Fruit fly (Drosophila melanogaster) whole organism, wandering third instar larva: ENCODE results near the gene GluRIIC.

Source experiments
- CG32264 ChIP-seq: fragments of 200-800 bp; sonication (Bioruptor generic); optimal IDR thresholded peaks from 2 replicates; lab custom pipeline; 2016; ENCODE audit warnings: missing biosample characterization, missing genetic modification characterization
- CG9705 ChIP-seq: fragments of 200-800 bp; sonication (Bioruptor generic); optimal IDR thresholded peaks from 2 replicates; lab custom pipeline; 2018; ENCODE audit warnings: missing biosample characterization, mild to moderate bottlenecking, missing genetic modification characterization
- CrebA ChIP-seq: fragments of 200-800 bp; sonication (Bioruptor generic); optimal IDR thresholded peaks from 2 replicates; lab custom pipeline; 2016; ENCODE audit warnings: missing biosample characterization, mild to moderate bottlenecking, missing genetic modification characterization, borderline replicate concordance
- Dfd ChIP-seq: fragments of >200 bp; optimal IDR thresholded peaks from 2 replicates; lab custom pipeline; 2017; ENCODE audit warnings: missing biosample characterization, missing genetic modification characterization
- Dif ChIP-seq: fragments of 200-275, 200-300 bp; sonication (Bioruptor generic); optimal IDR thresholded peaks from 2 replicates; lab custom pipeline; 2018; ENCODE audit warnings: missing biosample characterization, missing genetic modification characterization; ENCODE audit not compliant: partially characterized antibody
- GATAd ChIP-seq: sonication (Bioruptor generic); optimal IDR thresholded peaks from 2 replicates; lab custom pipeline; 2016; ENCODE audit warnings: missing biosample characterization, missing genetic modification characterization
- HLH106 ChIP-seq: fragments of 200-800 bp; optimal IDR thresholded peaks from 3 replicates; lab custom pipeline; 2019; ENCODE audit warnings: missing biosample characterization, mild to moderate bottlenecking, missing genetic modification characterization, moderate library complexity
- Hnf4 ChIP-seq: fragments of 200-800 bp; sonication (Bioruptor generic); optimal IDR thresholded peaks from 2 replicates; lab custom pipeline; 2016; ENCODE audit warnings: missing biosample characterization, mild to moderate bottlenecking, missing genetic modification characterization
- Hr78 ChIP-seq: fragments of >200 bp; optimal IDR thresholded peaks from 2 replicates; lab custom pipeline; 2017; ENCODE audit warnings: missing biosample characterization, missing genetic modification characterization
- Hr83 ChIP-seq: fragments of 200-300 bp; sonication (Bioruptor generic); optimal IDR thresholded peaks from 2 replicates; lab custom pipeline; 2016; ENCODE audit warnings: missing biosample characterization, mild to moderate bottlenecking, missing genetic modification characterization, moderate library complexity; ENCODE audit not compliant: poor library complexity, severe bottlenecking
- Jra ChIP-seq: sonication (Bioruptor generic); optimal IDR thresholded peaks from 2 replicates; lab custom pipeline; 2016; ENCODE audit warnings: missing biosample characterization, missing genetic modification characterization
- Mio ChIP-seq: sonication (Bioruptor generic); optimal IDR thresholded peaks from 2 replicates; lab custom pipeline; 2016; ENCODE audit warnings: missing biosample characterization, missing genetic modification characterization
- Myc ChIP-seq: fragments of >200 bp; optimal IDR thresholded peaks from 2 replicates; lab custom pipeline; 2017
- N ChIP-seq: fragments of >200 bp; optimal IDR thresholded peaks from 2 replicates; lab custom pipeline; 2018; ENCODE audit warnings: missing biosample characterization, missing external identifiers, missing genetic modification characterization
- OdsH ChIP-seq: fragments of 200-800 bp; sonication (Bioruptor generic); optimal IDR thresholded peaks from 2 replicates; lab custom pipeline; 2016; ENCODE audit warnings: missing biosample characterization, mild to moderate bottlenecking, missing genetic modification characterization
- Rel ChIP-seq, 2 experiments: fragments of 200-800 bp; sonication (Bioruptor generic) in 1 of 2; optimal IDR thresholded peaks; 2 replicates in 1 of 2; 3 replicates in 1 of 2; lab custom pipeline; 2016 to 2019; ENCODE audit warnings: mild to moderate bottlenecking in 2 of 2, missing biosample characterization in 2 of 2, missing genetic modification characterization in 2 of 2, moderate library complexity in 1 of 2
- Sp1 ChIP-seq: fragments of 200-800 bp; sonication (Bioruptor generic); optimal IDR thresholded peaks from 3 replicates; lab custom pipeline; 2019; ENCODE audit warnings: missing biosample characterization, mild to moderate bottlenecking, missing genetic modification characterization, moderate library complexity
- Vsx2 ChIP-seq: fragments of 200-300, 225-300 bp; sonication (Bioruptor generic); optimal IDR thresholded peaks from 2 replicates; lab custom pipeline; 2018; ENCODE audit warnings: missing biosample characterization, missing genetic modification characterization; ENCODE audit not compliant: partially characterized antibody
- br ChIP-seq: fragments of 200-800 bp; sonication (Bioruptor generic); optimal IDR thresholded peaks from 2 replicates; lab custom pipeline; 2016; ENCODE audit warnings: missing biosample characterization, missing genetic modification characterization
- brk ChIP-seq: fragments of 200-800 bp; sonication (Bioruptor generic); optimal IDR thresholded peaks from 2 replicates; lab custom pipeline; 2016; ENCODE audit warnings: missing biosample characterization, mild to moderate bottlenecking, missing genetic modification characterization
- dmrt93B ChIP-seq: fragments of 200-800 bp; sonication (Bioruptor generic); optimal IDR thresholded peaks from 2 replicates; lab custom pipeline; 2018; ENCODE audit warnings: missing biosample characterization, mild to moderate bottlenecking, missing genetic modification characterization
- dsf ChIP-seq: sonication (Bioruptor generic); optimal IDR thresholded peaks from 2 replicates; lab custom pipeline; 2016; ENCODE audit warnings: missing biosample characterization, missing genetic modification characterization, borderline replicate concordance
- ey ChIP-seq: fragments of 200-800 bp; sonication (Bioruptor generic); optimal IDR thresholded peaks from 2 replicates; lab custom pipeline; 2016; ENCODE audit warnings: missing biosample characterization, missing genetic modification characterization
- foxo ChIP-seq, 2 experiments: fragments of 200-800 bp; sonication (Bioruptor generic); optimal IDR thresholded peaks; 2 replicates in 1 of 2; 3 replicates in 1 of 2; lab custom pipeline; 2016 to 2017; ENCODE audit warnings: missing biosample characterization in 2 of 2, missing genetic modification characterization in 2 of 2
- fru ChIP-seq: fragments of 200-800 bp; sonication (Bioruptor generic); optimal IDR thresholded peaks from 3 replicates; lab custom pipeline; 2016; ENCODE audit warnings: missing biosample characterization, mild to moderate bottlenecking, missing genetic modification characterization
- lola ChIP-seq: fragments of >200 bp; optimal IDR thresholded peaks from 2 replicates; lab custom pipeline; 2017; ENCODE audit warnings: missing biosample characterization, missing genetic modification characterization
- psq ChIP-seq: fragments of 200-800 bp; sonication (Bioruptor generic); optimal IDR thresholded peaks from 3 replicates; lab custom pipeline; 2017; ENCODE audit warnings: missing biosample characterization, mild to moderate bottlenecking, missing genetic modification characterization, moderate library complexity
- rgr ChIP-seq: fragments of 200-800 bp; sonication (Bioruptor generic); optimal IDR thresholded peaks from 3 replicates; lab custom pipeline; 2016; ENCODE audit warnings: missing biosample characterization, mild to moderate bottlenecking, missing genetic modification characterization
- sage ChIP-seq: fragments of 200-800 bp; sonication (Bioruptor generic); optimal IDR thresholded peaks from 2 replicates; lab custom pipeline; 2016; ENCODE audit warnings: missing biosample characterization, mild to moderate bottlenecking, missing genetic modification characterization
- sv ChIP-seq: fragments of 200-800 bp; sonication (Bioruptor generic); optimal IDR thresholded peaks from 3 replicates; lab custom pipeline; 2016; ENCODE audit warnings: missing biosample characterization, missing genetic modification characterization
- tai ChIP-seq: sonication (Bioruptor generic); optimal IDR thresholded peaks from 2 replicates; lab custom pipeline; 2016; ENCODE audit warnings: missing biosample characterization, missing genetic modification characterization
- usp ChIP-seq: fragments of >200 bp; optimal IDR thresholded peaks from 2 replicates; lab custom pipeline; 2017; ENCODE audit warnings: missing biosample characterization, missing genetic modification characterization

GluRIIC gene

dm6 chr2L:886743-887142 lies 27.1 kb upstream of the GluRIIC start:
- TF ChIP-seq N (GFP tag; lab: Kevin White, UChicago) (no peak), OdsH (GFP tag; lab: Kevin White, UChicago) (no peak), tai (GFP tag; lab: Kevin White, UChicago) (no peak), Vsx2 (no peak), Rel (GFP tag; optimal IDR thresholded peaks at IDR 0.05; lab: Kevin White, UChicago) (no peak), Rel (tag; optimal IDR thresholded peaks at IDR 0.05; lab: Kevin White, UChicago) (no peak), CrebA (GFP tag; lab: Kevin White, UChicago) (no peak), HLH106 (no peak), Mio (GFP tag; lab: Kevin White, UChicago) (no peak), Dfd (GFP tag; lab: Kevin White, UChicago) (no peak), Sp1 (GFP tag; lab: Kevin White, UChicago) (no peak)

dm6 chr2L:887788-888187 lies 26.1 kb upstream of the GluRIIC start:
- no peak for TF ChIP-seq CG32264 (GFP tag; lab: Kevin White, UChicago)
- no peak for TF ChIP-seq Hr78
- no peak for TF ChIP-seq usp (GFP tag; lab: Kevin White, UChicago)
- TF ChIP-seq Myc, result no peak
- no peak for TF ChIP-seq Hnf4
- no peak for TF ChIP-seq GATAd (GFP tag; lab: Kevin White, UChicago)
- no peak for TF ChIP-seq brk (GFP tag; lab: Kevin White, UChicago)
- TF ChIP-seq Dif (GFP tag; lab: Kevin White, UChicago), result no peak
- no peak for TF ChIP-seq psq (GFP tag; lab: Kevin White, UChicago)
- TF ChIP-seq CrebA (GFP tag; lab: Kevin White, UChicago), result no peak
- TF ChIP-seq OdsH (GFP tag; lab: Kevin White, UChicago), result no peak
- no peak for TF ChIP-seq br
- no peak for TF ChIP-seq Sp1 (GFP tag; lab: Kevin White, UChicago)
- no peak for TF ChIP-seq rgr (GFP tag; lab: Kevin White, UChicago)
- no peak for TF ChIP-seq sv (GFP tag; lab: Kevin White, UChicago)
- no peak for TF ChIP-seq ey (GFP tag; lab: Kevin White, UChicago)
- TF ChIP-seq lola (GFP tag; lab: Kevin White, UChicago), result no peak
- no peak for TF ChIP-seq Vsx2
- TF ChIP-seq HLH106, result no peak

- TF ChIP-seq dsf (GFP tag; lab: Kevin White, UChicago) (no peak), br (no peak), CG32264 (GFP tag; lab: Kevin White, UChicago) (no peak), sage (GFP tag; lab: Kevin White, UChicago) (no peak), dmrt93B (GFP tag; lab: Kevin White, UChicago) (no peak), OdsH (GFP tag; lab: Kevin White, UChicago) (no peak), tai (GFP tag; lab: Kevin White, UChicago) (no peak), lola (GFP tag; lab: Kevin White, UChicago) (no peak), HLH106 (no peak), Jra (GFP tag; lab: Kevin White, UChicago) (no peak), foxo (GFP tag; optimal IDR thresholded peaks at IDR 0.05; lab: Kevin White, UChicago) (no peak), Dfd (GFP tag; lab: Kevin White, UChicago) (no peak), Hr83 (GFP tag; lab: Kevin White, UChicago) (no peak), Hnf4 (no peak), Sp1 (GFP tag; lab: Kevin White, UChicago) (no peak), CG9705 (no peak), psq (GFP tag; lab: Kevin White, UChicago) (no peak), ey (GFP tag; lab: Kevin White, UChicago) (no peak)
- TF ChIP-seq, all 38 proteins: peak for 0
Observed at dm6 chr2L:889799-890198, 24.1 kb upstream of the GluRIIC start.

- no peak for TF ChIP-seq psq (GFP tag; lab: Kevin White, UChicago)
- TF ChIP-seq fru (GFP tag; lab: Kevin White, UChicago), result peak; percentile 2
- TF ChIP-seq HLH106, result peak; percentile 2
- TF ChIP-seq foxo (GFP tag; optimal IDR thresholded peaks at IDR 0.05; lab: Kevin White, UChicago), result peak in 1 of 2 experiments; percentile 11
- TF ChIP-seq, all 38 proteins: peak for 3
Observed at dm6 chr2L:892461-892860, 21.4 kb upstream of the GluRIIC start.
